Fruit fly (Drosophila melanogaster): ENCODE data around the gene MED30.

DNA sequence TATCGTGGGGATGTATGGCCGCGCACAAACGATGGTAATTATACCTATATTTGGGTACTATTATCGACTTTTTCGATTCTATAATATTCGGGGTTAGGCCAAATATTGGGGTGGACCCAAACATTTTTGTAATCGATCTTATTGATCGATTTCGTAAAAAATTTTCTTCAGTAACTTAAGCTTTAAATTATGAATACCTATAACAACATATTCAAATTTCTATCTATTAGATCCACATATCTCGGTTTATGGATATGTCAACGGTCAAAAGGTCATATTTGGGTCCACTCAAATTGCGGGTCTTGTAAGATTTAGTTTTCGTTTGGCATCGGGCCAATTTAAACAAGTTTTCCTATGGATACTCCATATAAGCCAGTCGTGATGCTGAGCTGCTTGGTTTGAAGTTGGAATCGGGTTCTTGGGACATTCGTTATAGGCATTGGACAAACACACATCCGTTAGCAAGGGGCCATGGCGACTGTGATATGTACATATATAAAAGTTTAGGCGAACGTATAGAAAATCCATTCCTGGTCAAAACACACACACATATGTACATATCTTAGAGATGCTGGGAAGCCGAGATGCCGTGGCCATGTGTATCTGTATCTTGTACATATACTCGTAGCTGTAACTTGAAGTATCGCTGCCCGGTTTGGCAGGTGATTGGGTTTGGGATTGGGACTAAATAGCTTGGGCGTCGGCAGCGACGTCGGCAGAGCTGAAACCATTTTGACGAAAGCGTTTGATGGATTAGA lies 46.5 kb upstream of the MED30 start:
- TF ChIP-seq CTCF (optimal IDR thresholded peaks at IDR 0.05) (no peak), CG8478 (optimal IDR thresholded peaks at IDR 0.05) (no peak)
